Fruit fly (Drosophila melanogaster) S2 (cell line): ENCODE measurements around the gene Sgs7.

Source experiments
- CG8478 ChIP-seq: fragments of >200 bp; optimal IDR thresholded peaks from 2 replicates; lab custom pipeline; 2018
- CTCF ChIP-seq, 2 experiments: fragments of >200 bp; optimal IDR thresholded peaks; 2 replicates each; lab custom pipeline; 2018

- TF ChIP-seq CG8478 (lab: Kevin White, UChicago), result no peak
- no peak for TF ChIP-seq CTCF (optimal IDR thresholded peaks at IDR 0.05; lab: Kevin White, UChicago)
Measured at dm6 chr3L:11531994-11532732, 22.5 kb downstream of the Sgs7 start.
